Worm (Caenorhabditis elegans) whole organism, L3 larva: ENCODE results near the gene C03B1.9.
A peak's percentile ranks its signal among the peaks of the same experiment; 100 is the strongest.

ENCODE experiments used
- ZK546.5 ChIP-seq: sonication (generic microtip); optimal IDR thresholded peaks from 2 replicates; lab custom pipeline; 2017; ENCODE audit warnings: missing biosample characterization, missing genetic modification characterization
- aly-2 ChIP-seq: fragments of 150-350 bp; optimal IDR thresholded peaks from 2 replicates; lab custom pipeline; 2014; ENCODE audit warnings: missing biosample characterization, missing genetic modification characterization
- ama-1 ChIP-seq: fragments of 150-350 bp; optimal IDR thresholded peaks from 2 replicates; lab custom pipeline; 2018
- ceh-16 ChIP-seq: sonication (generic microtip); optimal IDR thresholded peaks from 2 replicates; lab custom pipeline; 2017; ENCODE audit warnings: missing biosample characterization, missing genetic modification characterization
- ceh-28 ChIP-seq: fragments of 150-350 bp; optimal IDR thresholded peaks from 2 replicates; lab custom pipeline; 2014; ENCODE audit warnings: missing biosample characterization, missing genetic modification reagents, missing genetic modification characterization
- ceh-82 ChIP-seq: fragments of 150-350 bp; optimal IDR thresholded peaks from 2 replicates; lab custom pipeline; 2014; ENCODE audit warnings: missing biosample characterization, missing genetic modification characterization
- ceh-9 ChIP-seq: sonication (generic microtip); optimal IDR thresholded peaks from 2 replicates; lab custom pipeline; 2018; ENCODE audit warnings: missing biosample characterization, missing genetic modification characterization
- elt-1 ChIP-seq: fragments of 150-350 bp; optimal IDR thresholded peaks from 2 replicates; lab custom pipeline; 2014; ENCODE audit warnings: missing biosample characterization, missing genetic modification characterization
- elt-2 ChIP-seq: sonication (generic microtip); optimal IDR thresholded peaks from 2 replicates; lab custom pipeline; 2016; ENCODE audit warnings: missing genetic modification reagents, mild to moderate bottlenecking, missing genetic modification characterization, missing compliant biosample characterization
- fkh-10 ChIP-seq: sonication (generic microtip); optimal IDR thresholded peaks from 2 replicates; lab custom pipeline; 2017; ENCODE audit warnings: missing biosample characterization, missing genetic modification reagents, missing genetic modification characterization
- fos-1 ChIP-seq: fragments of 150-350 bp; optimal IDR thresholded peaks from 2 replicates; lab custom pipeline; 2014; ENCODE audit warnings: missing biosample characterization, missing genetic modification characterization
- hmg-11 ChIP-seq: sonication (generic microtip); optimal IDR thresholded peaks from 2 replicates; lab custom pipeline; 2016; ENCODE audit warnings: missing genetic modification characterization, missing compliant biosample characterization
- jun-1 ChIP-seq: fragments of 150-350 bp; optimal IDR thresholded peaks from 2 replicates; lab custom pipeline; 2014; ENCODE audit warnings: missing biosample characterization, missing genetic modification reagents, missing genetic modification characterization
- lin-15B ChIP-seq: fragments of 150-350 bp; optimal IDR thresholded peaks from 2 replicates; lab custom pipeline; 2014; ENCODE audit warnings: missing biosample characterization, missing genetic modification characterization
- lin-39 ChIP-seq: fragments of 150-350 bp; optimal IDR thresholded peaks from 2 replicates; lab custom pipeline; 2018; ENCODE audit warnings: missing biosample characterization, missing genetic modification reagents, missing genetic modification characterization
- mdl-1 ChIP-seq: fragments of 150-350 bp; optimal IDR thresholded peaks from 2 replicates; lab custom pipeline; 2014; ENCODE audit warnings: missing biosample characterization, missing genetic modification characterization
- mml-1 ChIP-seq: fragments of 150-350 bp; sonication (generic microtip); optimal IDR thresholded peaks from 3 replicates; lab custom pipeline; 2014; ENCODE audit warnings: missing biosample characterization, missing genetic modification characterization
- nfya-1 ChIP-seq: sonication (generic microtip); optimal IDR thresholded peaks from 2 replicates; lab custom pipeline; 2017; ENCODE audit warnings: missing genetic modification characterization, mild to moderate bottlenecking, missing compliant biosample characterization, antibody characterized with exemption, moderate library complexity; ENCODE audit not compliant: insufficient read depth
- nhr-11 ChIP-seq: fragments of 150-350 bp; optimal IDR thresholded peaks from 2 replicates; lab custom pipeline; 2014; ENCODE audit warnings: missing biosample characterization, missing genetic modification characterization
- nhr-12 ChIP-seq: fragments of 150-350 bp; optimal IDR thresholded peaks from 2 replicates; lab custom pipeline; 2014; ENCODE audit warnings: missing biosample characterization, missing genetic modification characterization
- nhr-23 ChIP-seq: fragments of 150-350 bp; optimal IDR thresholded peaks from 2 replicates; lab custom pipeline; 2014; ENCODE audit warnings: missing biosample characterization, missing genetic modification reagents, missing genetic modification characterization
- nhr-237 ChIP-seq: fragments of 150-350 bp; optimal IDR thresholded peaks from 2 replicates; lab custom pipeline; 2014; ENCODE audit warnings: missing biosample characterization, missing genetic modification characterization
- nhr-25 ChIP-seq: sonication (generic microtip); optimal IDR thresholded peaks from 2 replicates; lab custom pipeline; 2017; ENCODE audit warnings: missing biosample characterization, missing genetic modification characterization
- nhr-43 ChIP-seq: sonication (generic microtip); optimal IDR thresholded peaks from 2 replicates; lab custom pipeline; 2016; ENCODE audit warnings: mild to moderate bottlenecking, missing genetic modification characterization, missing compliant biosample characterization; ENCODE audit not compliant: poor library complexity, severe bottlenecking
- nhr-67 ChIP-seq: fragments of 150-350 bp; optimal IDR thresholded peaks from 2 replicates; lab custom pipeline; 2014; ENCODE audit warnings: missing biosample characterization, missing genetic modification characterization
- nhr-76 ChIP-seq: fragments of 150-350 bp; sonication (generic microtip); optimal IDR thresholded peaks from 5 replicates; lab custom pipeline; 2014; ENCODE audit warnings: missing biosample characterization, missing genetic modification characterization
- nhr-77 ChIP-seq: fragments of 150-350 bp; optimal IDR thresholded peaks from 2 replicates; lab custom pipeline; 2014; ENCODE audit warnings: missing biosample characterization, missing genetic modification characterization
- pha-4 ChIP-seq: fragments of 150-350 bp; optimal IDR thresholded peaks from 2 replicates; lab custom pipeline; 2014; ENCODE audit warnings: missing biosample characterization, missing genetic modification reagents, missing genetic modification characterization
- pqm-1 ChIP-seq: fragments of 150-350 bp; optimal IDR thresholded peaks from 2 replicates; lab custom pipeline; 2017; ENCODE audit warnings: missing biosample characterization, missing genetic modification characterization, inconsistent platforms
- sea-2 ChIP-seq: fragments of 150-350 bp; sonication (generic microtip); optimal IDR thresholded peaks from 4 replicates; lab custom pipeline; 2014; ENCODE audit warnings: missing biosample characterization, missing genetic modification reagents, missing genetic modification characterization
- skn-1 ChIP-seq: fragments of 150-350 bp; optimal IDR thresholded peaks from 2 replicates; lab custom pipeline; 2014; ENCODE audit warnings: missing biosample characterization, missing genetic modification characterization
- snpc-4 ChIP-seq: fragments of 150-350 bp; optimal IDR thresholded peaks from 2 replicates; lab custom pipeline; 2014; ENCODE audit warnings: missing biosample characterization, missing genetic modification characterization
- unc-39 ChIP-seq: sonication (generic microtip); optimal IDR thresholded peaks from 4 replicates; lab custom pipeline; 2017; ENCODE audit warnings: missing biosample characterization, missing genetic modification characterization
- unc-62 ChIP-seq: fragments of 150-350 bp; sonication (generic microtip); optimal IDR thresholded peaks from 4 replicates; lab custom pipeline; 2014; ENCODE audit warnings: missing biosample characterization, missing genetic modification reagents, missing genetic modification characterization
- zag-1 ChIP-seq: fragments of 150-350 bp; optimal IDR thresholded peaks from 2 replicates; lab custom pipeline; 2014; ENCODE audit warnings: missing biosample characterization, missing genetic modification characterization
- ztf-11 ChIP-seq: fragments of 150-350 bp; optimal IDR thresholded peaks from 2 replicates; lab custom pipeline; 2014; ENCODE audit warnings: missing biosample characterization, missing genetic modification characterization
- ztf-4 ChIP-seq: fragments of 150-350 bp; optimal IDR thresholded peaks from 2 replicates; lab custom pipeline; 2014; ENCODE audit warnings: missing biosample characterization, missing genetic modification characterization

C03B1.9 gene

ce11 chrX:6347013-6347412 is at the start of gene C03B1.9:
TSS of gene C03B1.9 (minus strand) at chrX:6347113.
- no peak for TF ChIP-seq hmg-11 (tag; lab: Kevin White, UChicago)
- TF ChIP-seq pqm-1 (tag; lab: Kevin White, UChicago) = no peak
- no peak for TF ChIP-seq ztf-11
- TF ChIP-seq elt-2 (tag; lab: Kevin White, UChicago) = no peak
- no peak for TF ChIP-seq nhr-76
- TF ChIP-seq nhr-43 (tag; lab: Kevin White, UChicago) = no peak
- TF ChIP-seq lin-15B (tag; lab: Kevin White, UChicago) = no peak
- TF ChIP-seq pha-4 = no peak
- no peak for TF ChIP-seq jun-1 (tag; lab: Kevin White, UChicago)
- no peak for TF ChIP-seq nhr-67
- TF ChIP-seq nhr-237 (tag; lab: Kevin White, UChicago) = no peak

- no peak for TF ChIP-seq unc-62
- TF ChIP-seq nhr-23 = no peak
- no peak for TF ChIP-seq zag-1 (tag; lab: Kevin White, UChicago)
- TF ChIP-seq elt-2 (tag; lab: Kevin White, UChicago) = no peak
- TF ChIP-seq nhr-77 = no peak
- TF ChIP-seq, all 47 proteins: peak for 0
Measured at ce11 chrX:6391491-6391890, 44.6 kb upstream of the C03B1.9 start, which contains the start of gene igcm-2. TSS of gene igcm-2 (minus strand) at chrX:6391591.

DNA sequence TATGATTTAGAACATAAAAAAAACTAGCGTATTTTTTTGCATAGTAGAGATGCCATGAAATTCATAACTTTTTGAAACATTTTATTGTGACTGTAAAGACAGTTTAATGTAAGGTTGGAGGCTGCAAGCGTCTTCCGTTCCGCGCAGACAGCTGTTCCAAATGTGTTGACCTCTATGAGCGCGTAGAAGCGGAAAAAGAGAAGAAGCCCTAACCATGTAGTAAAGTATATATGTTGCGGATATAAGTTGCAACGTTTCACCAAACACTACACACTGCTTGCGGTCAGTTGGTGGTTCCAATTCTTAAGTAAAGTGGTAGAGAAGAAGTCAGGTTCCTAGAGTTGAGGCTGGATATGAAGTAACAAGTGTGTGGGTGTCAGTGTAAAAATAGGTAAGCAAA is 41.7 kb upstream of the C03B1.9 start:
- no peak for TF ChIP-seq nfya-1 (tag; lab: Kevin White, UChicago)
- TF ChIP-seq, all 47 proteins: peak for 0

ce11 chrX:6385185-6385584 is 38.3 kb upstream of the C03B1.9 start, which contains the start of gene igdb-3:
TSS of gene igdb-3 (plus strand) at chrX:6385485.
- TF ChIP-seq skn-1 (tag; lab: Kevin White, UChicago) = no peak
- no peak for TF ChIP-seq ama-1
- TF ChIP-seq nhr-237 (tag; lab: Kevin White, UChicago) = no peak
- no peak for TF ChIP-seq snpc-4 (tag; lab: Kevin White, UChicago)
- TF ChIP-seq pha-4 = no peak
- TF ChIP-seq elt-1 (tag; lab: Kevin White, UChicago) = no peak
- TF ChIP-seq nfya-1 (tag; lab: Kevin White, UChicago) = no peak
- no peak for TF ChIP-seq hmg-11 (tag; lab: Kevin White, UChicago)
- no peak for TF ChIP-seq nhr-77
- no peak for TF ChIP-seq fos-1
- TF ChIP-seq mdl-1 (tag; lab: Kevin White, UChicago) = no peak

DNA sequence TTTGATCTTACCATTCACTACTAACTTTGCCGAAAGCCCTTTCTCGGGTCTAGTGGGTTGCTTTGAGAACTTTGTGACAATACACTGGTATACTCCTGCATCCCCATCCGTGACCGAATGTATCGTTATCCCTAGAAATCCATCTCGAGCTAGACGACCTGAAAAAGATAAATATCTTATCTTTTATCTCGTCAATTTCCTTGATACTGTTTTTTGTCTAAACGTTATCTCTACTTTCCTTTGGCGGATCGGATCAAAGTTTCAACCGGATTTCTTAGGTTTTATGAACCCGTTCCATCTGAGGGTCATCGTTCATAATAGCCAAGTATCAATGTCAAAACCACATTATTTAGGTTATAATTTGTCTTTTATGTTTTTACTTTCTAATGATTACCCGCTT is 37.6 kb upstream of the C03B1.9 start:
- no peak for TF ChIP-seq nhr-12 (tag; lab: Kevin White, UChicago)
- TF ChIP-seq elt-1 (tag; lab: Kevin White, UChicago) = peak; percentile 55

ce11 chrX:6382930-6383329 is 36.0 kb upstream of the C03B1.9 start:
- TF ChIP-seq nhr-25 (peak; percentile 86), nfya-1 (tag; lab: Kevin White, UChicago) (no peak), elt-1 (tag; lab: Kevin White, UChicago) (peak; percentile 85), elt-2 (tag; lab: Kevin White, UChicago) (no peak), mml-1 (no peak), snpc-4 (tag; lab: Kevin White, UChicago) (no peak), nhr-23 (peak; percentile 4), jun-1 (tag; lab: Kevin White, UChicago) (no peak)

DNA sequence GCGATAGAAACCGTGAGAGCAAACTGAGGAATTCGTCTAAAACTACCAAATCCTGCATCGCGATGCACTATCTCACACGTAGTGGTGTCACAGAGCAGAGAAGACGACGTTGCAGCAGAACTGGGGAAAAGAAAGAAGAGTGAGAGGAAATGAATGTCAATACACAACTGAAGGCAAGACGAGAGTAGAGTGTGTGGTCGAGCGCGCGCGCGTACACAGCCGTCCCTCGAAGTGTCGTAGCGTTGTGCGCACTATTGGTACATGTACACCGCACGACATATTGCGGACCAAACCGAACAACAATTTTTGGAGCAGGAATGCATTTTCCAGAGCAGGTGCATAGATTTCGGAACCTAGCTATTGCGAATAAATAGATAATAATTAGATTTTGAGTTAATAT is 31.4 kb upstream of the C03B1.9 start:
- TF ChIP-seq nhr-23 (no peak), ceh-28 (no peak), aly-2 (tag; lab: Kevin White, UChicago) (no peak), lin-15B (tag; lab: Kevin White, UChicago) (peak; percentile 46), pqm-1 (tag; lab: Kevin White, UChicago) (no peak), nfya-1 (tag; lab: Kevin White, UChicago) (peak; percentile 70), elt-1 (tag; lab: Kevin White, UChicago) (no peak), nhr-43 (tag; lab: Kevin White, UChicago) (peak; percentile 2), pha-4 (peak; percentile 80), ceh-82 (tag; lab: Kevin White, UChicago) (no peak), sea-2 (GFP tag; lab: Kevin White, UChicago) (peak; percentile 51), elt-2 (tag; lab: Kevin White, UChicago) (no peak), hmg-11 (tag; lab: Kevin White, UChicago) (peak; percentile 76), skn-1 (tag; lab: Kevin White, UChicago) (no peak), nhr-25 (peak; percentile 1), fos-1 (no peak), nhr-77 (no peak), nhr-76 (no peak), lin-39 (tag; lab: Kevin White, UChicago) (peak; percentile 86), mml-1 (no peak), snpc-4 (tag; lab: Kevin White, UChicago) (peak; percentile 34), unc-62 (no peak), nhr-237 (tag; lab: Kevin White, UChicago) (no peak), ceh-16 (tag; lab: Kevin White, UChicago) (no peak), ceh-9 (tag; lab: Kevin White, UChicago) (no peak), fkh-10 (GFP tag; lab: Kevin White, UChicago) (no peak), ZK546.5 (no peak), mdl-1 (tag; lab: Kevin White, UChicago) (peak; percentile 19), unc-39 (no peak), ztf-4 (tag; lab: Kevin White, UChicago) (no peak), nhr-11 (tag; lab: Kevin White, UChicago) (no peak), zag-1 (tag; lab: Kevin White, UChicago) (no peak)
